Worm (Caenorhabditis elegans): ENCODE data around the gene T25D1.1.
"Not testable (repeated sequence)": the region's sequence is repeated elsewhere in the genome, so short reads cannot be mapped to it uniquely, and the experiment has no call there.

The T25D1.1 gene

DNA sequence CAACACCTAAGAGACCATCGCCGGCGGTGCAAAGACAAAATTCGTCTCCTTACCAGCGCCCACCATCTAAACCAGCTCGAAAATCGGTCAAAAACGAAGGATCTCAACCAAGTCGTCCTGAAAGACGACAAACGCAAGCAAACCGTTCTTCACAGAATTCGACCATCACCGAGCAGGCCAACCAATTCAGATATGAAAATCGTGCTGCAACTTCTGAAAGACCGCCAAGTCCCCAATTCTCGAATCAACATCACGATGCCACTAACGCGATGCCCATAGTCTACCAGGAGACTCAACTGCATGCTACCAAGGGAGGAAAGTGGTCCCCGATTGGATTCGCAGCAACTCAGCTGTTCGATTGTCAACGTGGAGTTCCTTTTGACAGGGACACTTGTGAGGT, at the start of gene T25D1.1:
T25D1.1 (plus strand) TSS at position 301 of the 400 bp plus-strand sequence.
- TF ChIP-seq dao-5 (tag; optimal IDR thresholded peaks at IDR 0.05) (no peak), W03F9.2 (tag; optimal IDR thresholded peaks at IDR 0.05) (no peak), him-1 (tag; optimal IDR thresholded peaks at IDR 0.05) (no peak)

DNA sequence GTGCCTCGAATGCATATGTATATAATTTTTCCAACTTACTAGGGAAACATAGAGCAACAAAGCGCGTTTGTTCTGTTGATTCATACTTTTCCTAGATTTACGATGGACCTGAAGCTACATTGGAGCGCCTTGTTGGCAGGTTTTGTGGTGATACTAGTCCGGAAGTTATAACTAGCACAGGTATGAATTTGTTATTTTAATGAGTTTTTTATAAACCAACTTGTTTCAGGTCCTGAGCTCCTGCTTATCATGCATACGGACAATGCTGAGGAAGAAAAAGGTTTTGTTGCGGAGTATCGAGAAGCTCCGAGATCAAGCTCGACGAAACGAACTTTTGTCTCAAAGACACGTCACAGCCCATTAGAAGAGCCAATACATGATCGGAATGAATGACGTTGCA, 48.9 kb upstream of the T25D1.1 start, which contains the start of gene F38E9.1:
F38E9.1 (plus strand) TSS at position 301 of the 400 bp plus-strand sequence.
- TF ChIP-seq dao-5 (tag; optimal IDR thresholded peaks at IDR 0.05), result no peak
- TF ChIP-seq him-1 (tag; optimal IDR thresholded peaks at IDR 0.05), result no peak
- no peak for TF ChIP-seq W03F9.2 (tag; optimal IDR thresholded peaks at IDR 0.05)

DNA sequence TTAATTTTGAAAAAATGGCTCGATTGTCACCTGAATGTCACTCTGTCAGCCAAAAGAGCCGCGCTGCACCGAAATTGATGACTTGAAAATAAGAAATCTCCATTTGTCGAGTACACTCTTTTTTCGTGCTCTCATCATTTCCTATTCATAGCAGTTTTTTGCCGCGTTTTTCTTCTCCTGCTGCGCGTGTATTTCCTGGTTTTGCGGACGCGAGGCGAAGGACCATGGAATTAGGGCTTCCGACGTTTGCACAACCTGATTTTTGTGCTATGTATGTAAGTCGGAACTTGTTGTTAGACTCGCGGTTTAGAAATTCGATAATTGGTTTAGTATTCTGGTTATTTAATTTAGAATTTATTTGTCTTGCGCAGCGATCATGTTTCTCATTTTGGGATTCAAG, 39.4 kb upstream of the T25D1.1 start:
- TF ChIP-seq dao-5 (tag; optimal IDR thresholded peaks at IDR 0.05) (no peak), him-1 (tag; optimal IDR thresholded peaks at IDR 0.05) (no peak), W03F9.2 (tag; optimal IDR thresholded peaks at IDR 0.05) (no peak)

DNA sequence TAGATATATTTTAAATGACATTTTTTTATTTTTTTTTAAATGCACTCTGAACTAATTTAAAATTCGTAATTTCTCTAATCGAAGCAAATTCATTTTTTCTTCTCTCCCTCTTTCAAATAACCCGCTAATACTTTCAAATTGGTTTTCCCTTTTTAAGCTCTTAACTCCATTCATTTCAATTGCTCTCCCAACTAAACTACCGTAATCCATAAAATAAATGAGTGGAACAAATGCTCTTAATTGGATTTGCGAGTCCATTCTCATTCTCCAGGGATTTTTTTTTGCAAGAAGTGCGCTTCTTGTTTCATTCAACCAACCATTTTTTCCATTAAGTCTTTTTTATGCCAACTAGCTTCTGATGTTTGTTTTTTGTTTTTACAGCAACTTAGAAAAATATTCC, 38.6 kb upstream of the T25D1.1 start:
- TF ChIP-seq W03F9.2 (tag; optimal IDR thresholded peaks at IDR 0.05), result no peak
- TF ChIP-seq him-1 (tag; optimal IDR thresholded peaks at IDR 0.05), result no peak
- no peak for TF ChIP-seq dao-5 (tag; optimal IDR thresholded peaks at IDR 0.05)

DNA sequence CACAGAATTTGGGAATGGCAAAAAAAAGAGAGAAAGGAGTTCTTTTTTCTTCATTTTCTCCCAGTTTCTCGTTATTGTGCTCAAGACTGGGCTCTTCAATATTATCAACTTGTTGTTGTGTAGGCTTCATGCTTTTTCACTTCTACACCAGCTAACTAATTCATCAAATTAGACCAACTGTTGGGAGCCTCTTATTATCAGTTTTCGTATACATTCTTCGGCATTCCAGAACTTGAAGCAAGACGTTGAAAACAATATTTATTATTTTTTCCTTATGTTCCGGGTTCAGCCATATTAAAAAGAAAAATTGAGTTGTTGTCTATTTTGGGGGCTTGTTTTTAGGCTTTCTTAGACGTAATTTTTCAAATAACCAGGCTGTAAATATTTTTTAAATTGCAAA, 36.7 kb upstream of the T25D1.1 start:
- TF ChIP-seq him-1 (tag; optimal IDR thresholded peaks at IDR 0.05), result no peak
- no peak for TF ChIP-seq dao-5 (tag; optimal IDR thresholded peaks at IDR 0.05)
- no peak for TF ChIP-seq W03F9.2 (tag; optimal IDR thresholded peaks at IDR 0.05)

DNA sequence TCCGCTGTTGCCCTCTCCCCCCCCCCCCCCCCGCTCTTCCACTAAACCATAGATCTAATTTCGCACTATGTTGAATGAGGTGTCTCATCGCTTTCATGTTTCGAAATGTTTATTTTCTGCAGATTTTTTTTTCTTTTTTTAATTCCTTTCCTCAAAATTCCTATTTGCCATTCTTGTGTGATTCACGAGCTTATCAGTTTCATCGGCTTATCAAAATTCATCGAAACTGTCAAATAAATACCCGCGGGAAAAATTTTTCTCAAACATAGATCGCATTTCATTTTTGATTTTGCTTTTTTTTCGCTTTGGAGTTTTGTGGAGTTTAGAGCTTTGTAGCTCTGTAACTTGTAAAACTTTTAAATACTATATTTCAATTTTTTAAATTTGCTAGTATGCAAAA, 35.6 kb upstream of the T25D1.1 start:
- TF ChIP-seq W03F9.2 (tag; optimal IDR thresholded peaks at IDR 0.05) (no peak), dao-5 (tag; optimal IDR thresholded peaks at IDR 0.05) (no peak), him-1 (tag; optimal IDR thresholded peaks at IDR 0.05) (no peak)

DNA sequence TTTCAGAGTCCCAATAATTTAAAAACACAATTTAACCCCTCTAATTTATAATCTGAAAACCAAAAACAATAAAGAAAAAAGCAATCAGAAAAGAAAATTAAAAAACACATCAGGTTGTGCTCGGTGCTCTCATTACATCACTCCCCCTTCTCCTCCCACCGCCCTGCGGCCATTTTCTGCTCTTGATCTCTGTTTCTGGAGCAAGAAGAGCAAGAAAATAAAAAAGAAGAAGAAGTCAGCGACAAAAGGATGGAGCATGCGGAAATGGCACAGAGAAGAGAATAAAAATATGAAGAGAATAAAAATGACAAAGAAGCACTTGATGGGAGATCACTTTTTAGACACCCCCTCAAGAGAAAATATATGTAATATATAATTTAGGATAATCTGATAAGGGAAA, 34.9 kb upstream of the T25D1.1 start:
- no peak for TF ChIP-seq him-1 (tag; optimal IDR thresholded peaks at IDR 0.05)
- TF ChIP-seq W03F9.2 (tag; optimal IDR thresholded peaks at IDR 0.05), result peak; percentile 4

DNA sequence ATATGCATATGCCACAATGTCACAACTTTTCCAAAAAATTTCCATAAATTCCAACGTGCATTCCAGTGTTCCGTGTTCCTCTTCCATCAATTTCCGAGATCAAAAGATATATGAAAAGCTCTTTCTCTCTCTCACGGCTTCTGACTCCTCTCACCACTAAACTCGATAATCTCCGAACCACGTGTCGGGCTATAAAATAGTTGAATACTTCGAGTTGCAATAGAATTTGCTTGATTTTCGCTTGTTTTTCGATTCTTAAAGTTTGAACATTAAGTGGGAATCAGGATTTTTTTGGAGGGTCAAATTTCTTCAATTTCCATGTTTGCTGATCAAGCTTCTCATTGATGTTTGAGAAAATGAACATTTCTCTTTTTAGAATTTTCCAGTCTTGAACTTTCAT, 34.3 kb upstream of the T25D1.1 start:
- TF ChIP-seq W03F9.2 (tag; optimal IDR thresholded peaks at IDR 0.05), result no peak
- no peak for TF ChIP-seq dao-5 (tag; optimal IDR thresholded peaks at IDR 0.05)
- TF ChIP-seq him-1 (tag; optimal IDR thresholded peaks at IDR 0.05), result no peak

DNA sequence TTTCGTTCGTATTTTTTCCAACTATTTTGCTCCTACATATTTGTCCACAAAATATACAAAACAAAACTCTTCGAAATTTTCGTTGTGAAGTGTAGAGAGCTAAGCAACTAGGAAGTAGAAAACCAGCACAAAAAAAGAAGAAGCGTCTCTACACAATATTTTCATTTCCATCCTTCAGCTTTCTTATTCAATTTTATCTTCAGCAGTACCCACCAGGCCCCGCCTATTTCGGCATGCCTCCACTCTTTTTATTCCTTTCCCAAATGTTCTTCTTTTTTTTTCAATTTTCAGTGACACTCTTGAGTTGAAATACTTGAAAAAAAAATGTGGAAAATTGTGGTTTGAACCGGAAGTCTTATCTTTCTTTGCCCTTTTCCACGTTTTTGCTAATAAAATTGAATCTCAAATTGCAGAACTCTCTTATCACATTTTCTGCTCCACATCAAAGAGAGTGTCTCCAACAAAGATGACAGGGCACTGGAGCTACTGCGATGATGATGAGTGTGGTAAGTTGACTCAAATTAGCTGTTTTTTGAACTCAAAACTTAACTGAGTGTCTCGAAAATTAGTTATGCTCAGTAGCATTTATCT, 32.5 kb upstream of the T25D1.1 start, which contains the start of gene cah-3:
cah-3 (plus strand) TSS at position 414 of the 591 bp plus-strand sequence.
- no peak for TF ChIP-seq dao-5 (tag; optimal IDR thresholded peaks at IDR 0.05)

DNA sequence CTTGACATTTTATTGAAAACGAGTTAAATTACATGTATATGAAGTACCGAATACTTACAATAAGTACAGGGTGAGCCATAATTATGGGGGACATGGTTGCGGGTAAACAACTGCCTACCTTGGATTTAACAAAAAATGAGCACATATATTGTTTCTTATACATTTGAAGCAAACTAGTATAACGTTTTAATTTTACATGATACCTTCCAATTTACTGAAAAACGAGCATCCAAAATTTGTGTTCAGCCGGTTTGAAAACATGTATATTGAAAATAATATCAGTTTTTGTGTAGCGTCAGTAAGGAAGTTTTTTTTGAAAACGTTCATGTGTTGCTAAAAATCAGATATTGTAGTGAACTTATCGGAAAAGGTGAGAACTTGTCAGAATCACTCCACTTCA, 28.9 kb upstream of the T25D1.1 start:
- TF ChIP-seq W03F9.2 (tag; optimal IDR thresholded peaks at IDR 0.05) (no peak), dao-5 (tag; optimal IDR thresholded peaks at IDR 0.05) (no peak), him-1 (tag; optimal IDR thresholded peaks at IDR 0.05) (no peak)

DNA sequence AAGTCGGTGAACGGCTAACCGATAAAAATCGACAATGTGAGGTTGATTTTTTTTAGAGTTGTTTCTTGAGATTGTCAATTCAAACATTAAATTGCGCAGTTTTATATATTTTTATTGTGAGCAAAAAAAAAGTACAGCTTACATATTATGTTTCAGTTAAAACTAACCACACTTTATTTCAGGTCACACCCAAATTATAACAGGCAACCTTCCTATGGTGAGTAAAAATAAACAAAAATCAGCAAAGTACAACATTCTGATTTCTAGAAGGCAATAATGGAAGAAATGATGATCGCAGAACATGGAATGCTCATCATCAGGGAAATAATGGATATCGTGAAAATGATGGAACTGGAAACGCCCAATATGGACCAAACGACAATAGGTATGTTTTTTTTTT, 25.0 kb upstream of the T25D1.1 start, which contains the start of gene K05G3.2:
K05G3.2 (plus strand) TSS at position 301 of the 400 bp plus-strand sequence.
- TF ChIP-seq him-1 (tag; optimal IDR thresholded peaks at IDR 0.05), result no peak
- no peak for TF ChIP-seq dao-5 (tag; optimal IDR thresholded peaks at IDR 0.05)
- TF ChIP-seq W03F9.2 (tag; optimal IDR thresholded peaks at IDR 0.05), result no peak

DNA sequence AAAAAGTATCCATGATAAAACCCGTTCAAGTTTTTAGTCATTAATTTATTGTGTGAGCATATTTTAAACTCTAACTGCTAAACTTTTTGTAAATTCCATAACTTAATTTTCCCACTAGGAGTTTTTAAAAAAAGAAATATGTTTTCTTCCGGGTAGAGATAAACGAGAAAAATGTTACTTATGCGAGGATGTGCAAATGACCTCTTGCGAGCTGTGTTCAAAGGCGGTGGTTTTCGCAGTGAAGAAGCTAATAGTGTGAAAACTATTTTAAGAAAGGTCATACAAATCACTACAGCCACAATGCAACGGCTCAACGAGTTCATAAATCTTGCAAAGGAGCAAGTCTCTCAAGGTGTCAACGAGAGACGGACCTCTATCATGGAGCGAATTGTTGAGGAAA, 18.6 kb upstream of the T25D1.1 start, which contains the start of gene K05G3.1:
K05G3.1 (plus strand) TSS at position 301 of the 400 bp plus-strand sequence.
- TF ChIP-seq him-1 (tag; optimal IDR thresholded peaks at IDR 0.05), result no peak
- TF ChIP-seq dao-5 (tag; optimal IDR thresholded peaks at IDR 0.05), result no peak
- no peak for TF ChIP-seq W03F9.2 (tag; optimal IDR thresholded peaks at IDR 0.05)

DNA sequence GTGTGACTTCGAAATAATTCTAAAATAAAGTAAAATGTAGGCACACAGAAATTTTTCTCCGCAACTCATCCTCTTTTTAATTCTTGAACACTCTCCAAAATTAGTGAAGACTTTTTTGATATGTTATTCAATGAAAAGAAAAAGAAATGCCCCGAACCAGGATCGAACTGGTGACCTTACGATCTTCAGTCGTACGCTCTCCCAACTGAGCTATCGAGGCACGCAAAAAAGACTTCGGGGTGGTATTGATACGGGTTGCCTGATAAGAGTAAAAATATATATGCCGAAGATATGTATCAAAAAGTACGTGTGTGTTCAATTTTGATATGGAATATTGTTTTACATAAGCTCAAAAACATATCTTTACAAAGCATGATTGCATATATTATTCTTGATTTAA, 16.6 kb upstream of the T25D1.1 start:
- TF ChIP-seq him-1 (tag; optimal IDR thresholded peaks at IDR 0.05) (no peak), dao-5 (tag; optimal IDR thresholded peaks at IDR 0.05) (no peak), W03F9.2 (tag; optimal IDR thresholded peaks at IDR 0.05) (no peak)

DNA sequence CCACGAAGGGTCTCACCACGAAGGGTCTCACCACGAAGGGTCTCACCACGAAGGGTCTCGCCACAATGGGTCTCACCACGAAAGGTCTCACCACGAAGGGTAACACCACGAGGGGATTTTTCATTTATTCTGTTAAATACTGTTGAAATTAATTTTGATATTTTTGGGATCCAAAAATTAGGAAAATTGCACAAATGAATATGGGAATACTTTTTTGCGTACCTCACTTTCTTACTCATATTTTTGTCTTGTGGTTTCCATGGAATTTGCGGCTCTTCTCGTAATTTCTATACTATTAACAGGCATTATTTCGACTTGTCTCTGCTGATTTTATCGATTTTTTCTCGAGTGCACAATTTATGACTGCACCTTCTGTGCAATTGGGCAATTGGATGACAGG, 14.3 kb upstream of the T25D1.1 start, which contains the start of gene T25D1.3:
T25D1.3 (plus strand) TSS at position 301 of the 400 bp plus-strand sequence.
- no peak for TF ChIP-seq W03F9.2 (tag; optimal IDR thresholded peaks at IDR 0.05)
- no peak for TF ChIP-seq him-1 (tag; optimal IDR thresholded peaks at IDR 0.05)
- no peak for TF ChIP-seq dao-5 (tag; optimal IDR thresholded peaks at IDR 0.05)

DNA sequence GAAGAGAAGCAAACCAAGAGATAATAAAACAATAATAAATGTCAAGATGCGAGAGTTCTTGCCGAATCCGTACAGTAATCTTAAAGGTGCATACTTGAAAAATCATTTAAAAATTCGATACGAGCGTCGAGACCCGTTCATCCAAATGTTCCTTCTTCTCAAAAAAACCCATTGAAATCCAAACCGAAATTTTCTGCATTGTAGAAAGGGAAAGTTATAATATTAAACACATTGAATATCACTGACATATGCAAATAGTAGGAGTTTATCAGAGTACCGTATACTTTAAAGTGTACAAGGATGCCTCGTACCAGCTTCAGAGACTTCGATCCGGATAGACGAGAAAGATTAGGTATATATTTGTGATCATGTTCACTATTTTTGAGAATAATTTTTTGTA, 4.4 kb upstream of the T25D1.1 start, which contains the start of gene T25D1.2:
T25D1.2 (plus strand) TSS at position 301 of the 400 bp plus-strand sequence.
- TF ChIP-seq him-1, W03F9.2, dao-5 (tag; optimal IDR thresholded peaks at IDR 0.05): not testable (repeated sequence)
